Fruit fly (Drosophila melanogaster) S2 (cell line): ENCODE data around the gene CG5435.

Source experiments
- CG8478 ChIP-seq: fragments of >200 bp; optimal IDR thresholded peaks from 2 replicates; lab custom pipeline; 2018
- CTCF ChIP-seq, 2 experiments: fragments of >200 bp; optimal IDR thresholded peaks; 2 replicates each; lab custom pipeline; 2018

DNA sequence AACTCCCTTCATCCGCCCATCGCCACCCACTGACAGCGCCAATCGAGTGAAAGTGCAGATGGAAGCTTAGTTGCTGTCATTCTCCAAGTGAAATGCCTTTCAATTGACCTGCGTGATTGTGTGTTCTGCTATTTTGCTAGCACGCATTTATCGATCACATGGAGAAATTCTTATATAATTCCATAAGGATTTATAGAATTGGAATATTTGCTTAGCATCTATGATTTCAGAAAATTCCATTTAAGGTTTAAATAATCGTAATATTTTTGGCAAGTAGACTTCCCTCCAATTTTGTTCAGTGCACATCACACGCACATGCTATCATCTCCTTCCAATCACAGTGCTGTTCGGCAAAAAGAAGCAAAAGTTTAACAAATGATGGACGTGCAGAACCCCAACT, 16.8 kb downstream of the CG5435 start:
- no peak for TF ChIP-seq CG8478 (lab: Kevin White, UChicago)
- no peak for TF ChIP-seq CTCF (optimal IDR thresholded peaks at IDR 0.05; lab: Kevin White, UChicago)
